Fruit fly (Drosophila melanogaster): ENCODE results near the gene bon.

- TF ChIP-seq achi (GFP tag; optimal IDR thresholded peaks at IDR 0.05) = no peak
- no peak for TF ChIP-seq Ets21C (GFP tag; optimal IDR thresholded peaks at IDR 0.05)
- TF ChIP-seq fkh (GFP tag; optimal IDR thresholded peaks at IDR 0.05) = no peak
- TF ChIP-seq pdm3 (GFP tag; optimal IDR thresholded peaks at IDR 0.05) = no peak
Observed at dm6 chr3R:20547758-20548157, 45.2 kb upstream of the bon start.

Measured in whole organism, prepupa.